Worm (Caenorhabditis elegans): ENCODE data around the gene lgg-1.

lgg-1 gene

ce11 chrII:6322081-6322480, 25.4 kb downstream of the lgg-1 start:
- TF ChIP-seq ref-1 (GFP tag; conservative IDR thresholded peaks at IDR 0.05) (no peak), cog-1 (tag; optimal IDR thresholded peaks at IDR 0.05) (no peak), T22C8.4 (GFP tag; IDR thresholded peaks at IDR 0.05) (no peak), klf-2 (GFP tag; conservative IDR thresholded peaks at IDR 0.05) (no peak), ztf-23 (GFP tag; IDR thresholded peaks at IDR 0.05) (no peak), tab-1 (GFP tag; IDR thresholded peaks at IDR 0.05) (no peak), flt-1 (GFP tag; IDR thresholded peaks at IDR 0.05) (no peak), ztf-29 (GFP tag; IDR thresholded peaks at IDR 0.05) (no peak), med-1 (GFP tag; optimal IDR thresholded peaks at IDR 0.05; ENCODE audit: insufficient read depth) (no peak)

DNA sequence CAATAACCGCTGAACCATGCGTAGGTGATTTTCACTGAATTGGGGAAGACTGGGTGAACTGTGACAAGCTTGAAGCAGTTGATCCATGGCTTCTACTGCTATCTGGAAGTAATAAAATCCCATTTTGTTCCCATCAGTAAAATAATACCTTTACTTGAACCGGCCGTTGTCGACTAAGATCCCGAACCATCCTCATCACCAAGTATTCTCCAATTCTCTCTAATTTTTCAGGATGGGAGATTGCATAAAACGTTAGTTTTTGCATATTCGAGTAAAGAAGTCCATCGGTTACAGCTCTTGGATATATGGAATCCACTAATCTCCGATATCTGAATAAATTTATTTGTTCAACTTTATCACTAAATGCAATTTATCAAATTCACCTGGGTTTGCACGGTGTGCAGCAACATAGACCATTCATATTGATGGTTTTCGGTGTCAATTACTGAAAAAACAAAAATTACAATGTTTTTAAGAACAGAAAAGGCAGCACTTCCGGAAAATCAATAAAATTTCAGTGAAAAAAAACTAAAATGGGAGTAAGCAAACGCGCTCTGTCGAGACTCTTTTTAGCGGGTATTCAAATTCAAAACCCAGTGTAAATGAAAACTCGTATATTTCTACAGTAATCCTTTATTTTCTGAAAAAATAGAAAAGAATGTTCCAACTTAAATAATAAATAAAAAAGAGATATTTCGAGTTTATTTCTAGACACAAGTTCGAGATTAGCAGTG, 26.7 kb downstream of the lgg-1 start, which contains the start of gene efr-3:
Gene efr-3 (minus strand): TSS at position 505 of the 734 bp plus-strand sequence.
- TF ChIP-seq ref-1 (GFP tag; conservative IDR thresholded peaks at IDR 0.05), result no peak
- no peak for TF ChIP-seq flt-1 (GFP tag; IDR thresholded peaks at IDR 0.05)

DNA sequence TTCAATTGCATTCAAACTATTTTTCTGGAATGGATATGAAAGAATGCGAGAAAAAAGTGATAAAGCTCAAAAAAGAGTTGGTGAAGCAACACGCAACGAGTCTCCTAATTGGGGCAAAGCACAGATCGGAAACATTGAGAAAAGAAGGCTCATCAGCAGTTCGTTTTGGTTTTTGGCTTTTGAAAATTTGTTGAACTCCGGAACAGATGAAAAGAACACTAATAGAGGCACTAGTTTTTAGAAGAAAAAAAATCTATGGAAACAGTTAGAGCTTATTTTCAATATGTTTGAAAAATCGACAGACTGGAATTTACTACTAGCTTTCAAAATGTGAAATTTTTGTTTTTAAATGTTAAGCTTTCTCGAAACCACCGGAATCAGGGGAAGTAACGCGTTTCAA, 35.6 kb downstream of the lgg-1 start:
- TF ChIP-seq tab-1 (GFP tag; IDR thresholded peaks at IDR 0.05) (no peak), med-1 (GFP tag; optimal IDR thresholded peaks at IDR 0.05; ENCODE audit: insufficient read depth) (no peak), ref-1 (GFP tag; conservative IDR thresholded peaks at IDR 0.05) (no peak), flt-1 (GFP tag; IDR thresholded peaks at IDR 0.05) (no peak), T22C8.4 (GFP tag; IDR thresholded peaks at IDR 0.05) (no peak), cog-1 (tag; optimal IDR thresholded peaks at IDR 0.05) (no peak), ztf-23 (GFP tag; IDR thresholded peaks at IDR 0.05) (no peak), ztf-29 (GFP tag; IDR thresholded peaks at IDR 0.05) (no peak)

DNA sequence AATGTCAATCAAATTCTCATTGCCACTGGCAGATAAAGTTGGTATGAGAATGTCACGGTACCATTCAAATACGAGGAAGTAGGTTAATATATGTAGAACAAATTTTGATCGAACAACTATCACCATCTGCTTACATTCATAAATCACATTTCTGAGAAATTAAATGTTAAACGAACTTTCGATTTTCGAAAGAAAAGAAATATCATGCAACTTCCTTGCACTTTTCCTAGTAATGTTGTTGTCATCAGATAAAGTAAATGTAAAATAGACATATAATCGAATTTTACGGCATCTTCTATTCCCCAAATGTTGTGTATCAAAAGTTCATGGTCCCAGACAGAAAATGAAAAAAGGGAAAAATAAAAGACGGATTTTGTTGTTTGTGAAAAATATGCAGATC, 36.1 kb downstream of the lgg-1 start:
- TF ChIP-seq T22C8.4 (GFP tag; IDR thresholded peaks at IDR 0.05) (no peak), ztf-23 (GFP tag; IDR thresholded peaks at IDR 0.05) (no peak), med-1 (GFP tag; optimal IDR thresholded peaks at IDR 0.05; ENCODE audit: insufficient read depth) (no peak), ref-1 (GFP tag; conservative IDR thresholded peaks at IDR 0.05) (no peak), cog-1 (tag; optimal IDR thresholded peaks at IDR 0.05) (no peak), flt-1 (GFP tag; IDR thresholded peaks at IDR 0.05) (no peak), ztf-29 (GFP tag; IDR thresholded peaks at IDR 0.05) (no peak), klf-2 (GFP tag; conservative IDR thresholded peaks at IDR 0.05) (no peak), tab-1 (GFP tag; IDR thresholded peaks at IDR 0.05) (no peak)

ce11 chrII:6309198-6309597, 38.3 kb downstream of the lgg-1 start, which contains the start of gene glb-10:
Gene glb-10 (minus strand): TSS chrII:6309298.
- TF ChIP-seq ztf-23 (GFP tag; IDR thresholded peaks at IDR 0.05), result no peak
- no peak for TF ChIP-seq klf-2 (GFP tag; conservative IDR thresholded peaks at IDR 0.05)
- TF ChIP-seq flt-1 (GFP tag; IDR thresholded peaks at IDR 0.05), result no peak
- no peak for TF ChIP-seq tab-1 (GFP tag; IDR thresholded peaks at IDR 0.05)

DNA sequence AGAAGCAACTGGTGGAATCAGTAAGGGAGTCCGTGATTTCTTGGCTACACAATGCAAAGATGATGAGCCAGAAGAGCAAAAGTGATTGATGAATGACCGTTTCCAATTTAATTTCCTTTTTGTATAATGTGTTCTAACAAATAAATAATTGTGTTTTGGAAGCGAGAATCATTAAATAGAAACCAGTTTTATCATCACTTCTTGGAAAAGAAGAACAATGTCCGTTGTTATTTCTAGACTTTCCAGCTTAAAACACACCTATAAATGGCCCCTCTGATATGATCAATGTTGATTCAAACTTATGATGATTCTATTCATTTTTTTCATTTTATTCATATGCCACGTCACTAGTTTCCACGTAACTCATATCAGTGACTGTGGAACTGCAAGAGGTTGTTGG, 41.4 kb downstream of the lgg-1 start, which contains the start of gene C29F5.8:
Gene C29F5.8 (plus strand): TSS at position 301 of the 400 bp plus-strand sequence.
- TF ChIP-seq ztf-29 (GFP tag; IDR thresholded peaks at IDR 0.05) (no peak), ref-1 (GFP tag; conservative IDR thresholded peaks at IDR 0.05) (no peak)

- no peak for TF ChIP-seq ref-1 (GFP tag; conservative IDR thresholded peaks at IDR 0.05)
- no peak for TF ChIP-seq klf-2 (GFP tag; conservative IDR thresholded peaks at IDR 0.05)
- no peak for TF ChIP-seq cog-1 (tag; optimal IDR thresholded peaks at IDR 0.05)
- no peak for TF ChIP-seq ztf-23 (GFP tag; IDR thresholded peaks at IDR 0.05)
- TF ChIP-seq flt-1 (GFP tag; IDR thresholded peaks at IDR 0.05), result no peak
- no peak for TF ChIP-seq med-1 (GFP tag; optimal IDR thresholded peaks at IDR 0.05; ENCODE audit: insufficient read depth)
- TF ChIP-seq T22C8.4 (GFP tag; IDR thresholded peaks at IDR 0.05), result no peak
- no peak for TF ChIP-seq ztf-29 (GFP tag; IDR thresholded peaks at IDR 0.05)
- TF ChIP-seq tab-1 (GFP tag; IDR thresholded peaks at IDR 0.05), result no peak
Measured at ce11 chrII:6303209-6303740, 44.2 kb downstream of the lgg-1 start, which contains the start of gene C29F5.1. Gene C29F5.1 (plus strand): TSS chrII:6303525.

Measured in whole organism, midembryonic.